Worm (Caenorhabditis elegans): ENCODE results near the gene sds-22.

DNA sequence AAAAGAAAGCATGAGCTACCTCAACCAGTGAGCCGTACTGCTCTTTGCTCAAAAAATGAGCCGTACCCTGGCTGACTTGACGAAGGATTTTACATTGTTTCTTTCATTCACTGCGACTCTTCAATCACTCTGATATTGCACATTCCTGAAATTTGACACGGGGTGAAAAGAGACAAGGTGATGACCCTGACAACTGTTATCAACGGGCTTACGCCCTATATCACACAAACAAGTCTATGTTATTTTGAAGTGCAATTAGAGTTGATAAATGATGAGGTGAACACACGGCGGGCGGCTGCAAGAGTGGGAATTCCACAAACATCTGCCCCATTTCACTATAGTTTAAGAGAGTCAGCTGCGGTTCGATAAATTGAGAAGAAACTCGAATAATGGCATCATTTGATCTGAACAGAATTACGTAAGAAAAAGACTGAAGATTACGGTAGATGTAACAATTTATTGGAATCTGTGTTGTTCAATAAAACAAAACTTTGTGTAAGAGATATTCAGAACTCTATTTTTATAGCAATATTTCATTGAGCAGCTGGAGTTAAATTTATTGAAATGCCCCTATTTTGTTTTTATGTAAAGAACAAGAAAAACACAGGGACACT, 21.5 kb upstream of the sds-22 start:
- TF ChIP-seq ceh-30 (tag; optimal IDR thresholded peaks at IDR 0.05) (no peak), ets-4 (tag; optimal IDR thresholded peaks at IDR 0.05) (no peak), gmeb-2 (tag; optimal IDR thresholded peaks at IDR 0.05) (no peak), pha-4 (tag; optimal IDR thresholded peaks at IDR 0.05) (no peak), nfya-1 (tag; optimal IDR thresholded peaks at IDR 0.05) (no peak)

Measured in whole organism, late embryonic.